Worm (Caenorhabditis elegans) whole organism, mixed stage, embryonic: ENCODE results near the gene F09F9.5.

Experiments
- bed-3 ChIP-seq: fragments of 200-800 bp; sonication (Bioruptor generic); optimal IDR thresholded peaks from 3 replicates; lab custom pipeline; 2018; ENCODE audit warnings: mild to moderate bottlenecking, missing genetic modification characterization, moderate library complexity, missing compliant biosample characterization
- blmp-1 ChIP-seq: fragments of 150-350 bp; optimal IDR thresholded peaks from 2 replicates; lab custom pipeline; 2014; ENCODE audit warnings: missing biosample characterization, missing genetic modification characterization
- ceh-83 ChIP-seq: fragments of 200-800 bp; sonication (Bioruptor generic); optimal IDR thresholded peaks from 2 replicates; lab custom pipeline; 2018; ENCODE audit warnings: mild to moderate bottlenecking, missing genetic modification characterization, missing compliant biosample characterization
- ces-1 ChIP-seq: fragments of 150-350 bp; optimal IDR thresholded peaks from 2 replicates; lab custom pipeline; 2014; ENCODE audit warnings: missing biosample characterization, missing genetic modification reagents, missing genetic modification characterization
- cnd-1 ChIP-seq: fragments of 200-800 bp; sonication (Bioruptor generic); optimal IDR thresholded peaks from 2 replicates; lab custom pipeline; 2018; ENCODE audit warnings: mild to moderate bottlenecking, missing genetic modification characterization, missing compliant biosample characterization
- drap-1 ChIP-seq: fragments of 200-800 bp; sonication (Bioruptor generic); optimal IDR thresholded peaks from 3 replicates; lab custom pipeline; 2018; ENCODE audit warnings: mild to moderate bottlenecking, missing genetic modification characterization, missing compliant biosample characterization
- elt-1 ChIP-seq: sonication (generic microtip); optimal IDR thresholded peaks from 2 replicates; lab custom pipeline; 2017; ENCODE audit warnings: missing genetic modification characterization, mild to moderate bottlenecking, missing compliant biosample characterization, antibody characterized with exemption, moderate library complexity, borderline replicate concordance; ENCODE audit not compliant: insufficient read depth
- flh-1 ChIP-seq: fragments of 200-800 bp; sonication (Bioruptor generic); optimal IDR thresholded peaks from 2 replicates; lab custom pipeline; 2018; ENCODE audit warnings: mild to moderate bottlenecking, missing genetic modification characterization, moderate library complexity, missing compliant biosample characterization
- ham-2 ChIP-seq: fragments of 200-800 bp; sonication (Bioruptor generic); optimal IDR thresholded peaks from 2 replicates; lab custom pipeline; 2018; ENCODE audit warnings: mild to moderate bottlenecking, missing genetic modification characterization, missing compliant biosample characterization
- hlh-1 ChIP-seq: fragments of 150-350 bp; optimal IDR thresholded peaks from 2 replicates; lab custom pipeline; 2014; ENCODE audit warnings: missing biosample characterization, missing genetic modification reagents, missing genetic modification characterization
- lin-13 ChIP-seq: fragments of 150-350 bp; optimal IDR thresholded peaks from 2 replicates; lab custom pipeline; 2014; ENCODE audit warnings: missing biosample characterization, missing genetic modification characterization
- lin-32 ChIP-seq: fragments of 200-800 bp; sonication (Bioruptor generic); optimal IDR thresholded peaks from 2 replicates; lab custom pipeline; 2018; ENCODE audit warnings: mild to moderate bottlenecking, missing genetic modification characterization, missing compliant biosample characterization
- lsy-2 ChIP-seq: fragments of 150-350 bp; optimal IDR thresholded peaks from 2 replicates; lab custom pipeline; 2014; ENCODE audit warnings: missing biosample characterization, missing genetic modification characterization
- mab-5 ChIP-seq: fragments of 150-350 bp; optimal IDR thresholded peaks from 2 replicates; lab custom pipeline; 2014; ENCODE audit warnings: missing biosample characterization, missing genetic modification characterization
- mep-1 ChIP-seq: fragments of 150-350 bp; optimal IDR thresholded peaks from 2 replicates; lab custom pipeline; 2017; ENCODE audit warnings: missing biosample characterization, missing genetic modification reagents, missing genetic modification characterization, inconsistent platforms
- mls-2 ChIP-seq: sonication (generic microtip); optimal IDR thresholded peaks from 2 replicates; lab custom pipeline; 2016; ENCODE audit warnings: mild to moderate bottlenecking, missing genetic modification characterization, moderate library complexity, missing compliant biosample characterization
- nhr-12 ChIP-seq: fragments of 150-350 bp; optimal IDR thresholded peaks from 2 replicates; lab custom pipeline; 2014; ENCODE audit warnings: missing biosample characterization, missing genetic modification characterization
- nhr-2 ChIP-seq: fragments of 150-350 bp; optimal IDR thresholded peaks from 2 replicates; lab custom pipeline; 2014; ENCODE audit warnings: missing biosample characterization, missing genetic modification characterization
- nhr-237 ChIP-seq: fragments of 150-350 bp; optimal IDR thresholded peaks from 2 replicates; lab custom pipeline; 2014; ENCODE audit warnings: missing biosample characterization, missing genetic modification characterization
- nhr-28 ChIP-seq: fragments of 150-350 bp; optimal IDR thresholded peaks from 2 replicates; lab custom pipeline; 2014; ENCODE audit warnings: missing biosample characterization, missing genetic modification characterization
- nhr-76 ChIP-seq: sonication (generic microtip); optimal IDR thresholded peaks from 2 replicates; lab custom pipeline; 2017; ENCODE audit warnings: missing biosample characterization, missing genetic modification characterization
- sem-2 ChIP-seq: fragments of 200-800 bp; sonication (Bioruptor generic); optimal IDR thresholded peaks from 2 replicates; lab custom pipeline; 2018; ENCODE audit warnings: mild to moderate bottlenecking, missing genetic modification characterization, missing compliant biosample characterization
- snpc-4 ChIP-seq: fragments of 150-350 bp; optimal IDR thresholded peaks from 2 replicates; lab custom pipeline; 2014; ENCODE audit warnings: missing biosample characterization, missing genetic modification characterization
- sptf-1 ChIP-seq: sonication (generic microtip); optimal IDR thresholded peaks from 2 replicates; lab custom pipeline; 2017; ENCODE audit warnings: mild to moderate bottlenecking, missing genetic modification characterization, moderate library complexity, missing compliant biosample characterization
- tbx-8 ChIP-seq: fragments of 200-800 bp; sonication (Bioruptor generic); optimal IDR thresholded peaks from 2 replicates; lab custom pipeline; 2018; ENCODE audit warnings: mild to moderate bottlenecking, missing genetic modification characterization, moderate library complexity, missing compliant biosample characterization
- unc-120 ChIP-seq: sonication (generic microtip); optimal IDR thresholded peaks from 2 replicates; lab custom pipeline; 2017; ENCODE audit warnings: missing genetic modification characterization, missing compliant biosample characterization; ENCODE audit not compliant: poor library complexity, severe bottlenecking
- unc-39 ChIP-seq: fragments of 150-350 bp; optimal IDR thresholded peaks from 2 replicates; lab custom pipeline; 2014; ENCODE audit warnings: missing biosample characterization, missing genetic modification characterization
- unc-62 ChIP-seq: fragments of 150-350 bp; optimal IDR thresholded peaks from 2 replicates; lab custom pipeline; 2014; ENCODE audit warnings: missing biosample characterization, missing genetic modification reagents, missing genetic modification characterization
- zip-8 ChIP-seq: fragments of 150-350 bp; optimal IDR thresholded peaks from 2 replicates; lab custom pipeline; 2014; ENCODE audit warnings: missing biosample characterization, missing genetic modification characterization
- ztf-11 ChIP-seq: fragments of 150-350 bp; optimal IDR thresholded peaks from 2 replicates; lab custom pipeline; 2014; ENCODE audit warnings: missing biosample characterization, missing genetic modification characterization

Gene F09F9.5

ce11 chrX:4120935-4121334 lies 3.2 kb downstream of the F09F9.5 start, which contains the start of gene F09F9.3:
F09F9.3 (minus strand) TSS chrX:4121035.
- no peak for TF ChIP-seq sptf-1 (tag; lab: Kevin White, UChicago)
- TF ChIP-seq mls-2 (tag; lab: Kevin White, UChicago), result no peak
- no peak for TF ChIP-seq ham-2 (GFP tag; lab: Kevin White, UChicago)
- no peak for TF ChIP-seq lin-32 (GFP tag; lab: Kevin White, UChicago)
- no peak for TF ChIP-seq flh-1 (GFP tag; lab: Kevin White, UChicago)
- no peak for TF ChIP-seq drap-1 (GFP tag; lab: Kevin White, UChicago)
- no peak for TF ChIP-seq nhr-2 (tag; lab: Kevin White, UChicago)
- TF ChIP-seq nhr-28, result no peak
- no peak for TF ChIP-seq lsy-2 (tag; lab: Kevin White, UChicago)
- TF ChIP-seq ces-1, result no peak
- TF ChIP-seq ceh-83 (GFP tag; lab: Kevin White, UChicago), result no peak
- TF ChIP-seq hlh-1 (tag; lab: Kevin White, UChicago), result no peak

- TF ChIP-seq unc-62, result peak; percentile 26
- peak; percentile 83 for TF ChIP-seq ces-1
- no peak for TF ChIP-seq zip-8
- TF ChIP-seq elt-1 (tag; lab: Kevin White, UChicago), result no peak
- TF ChIP-seq ham-2 (GFP tag; lab: Kevin White, UChicago), result no peak
- TF ChIP-seq ztf-11 (tag; lab: Kevin White, UChicago), result no peak
Measured at ce11 chrX:4123368-4123767, 5.6 kb downstream of the F09F9.5 start.

DNA sequence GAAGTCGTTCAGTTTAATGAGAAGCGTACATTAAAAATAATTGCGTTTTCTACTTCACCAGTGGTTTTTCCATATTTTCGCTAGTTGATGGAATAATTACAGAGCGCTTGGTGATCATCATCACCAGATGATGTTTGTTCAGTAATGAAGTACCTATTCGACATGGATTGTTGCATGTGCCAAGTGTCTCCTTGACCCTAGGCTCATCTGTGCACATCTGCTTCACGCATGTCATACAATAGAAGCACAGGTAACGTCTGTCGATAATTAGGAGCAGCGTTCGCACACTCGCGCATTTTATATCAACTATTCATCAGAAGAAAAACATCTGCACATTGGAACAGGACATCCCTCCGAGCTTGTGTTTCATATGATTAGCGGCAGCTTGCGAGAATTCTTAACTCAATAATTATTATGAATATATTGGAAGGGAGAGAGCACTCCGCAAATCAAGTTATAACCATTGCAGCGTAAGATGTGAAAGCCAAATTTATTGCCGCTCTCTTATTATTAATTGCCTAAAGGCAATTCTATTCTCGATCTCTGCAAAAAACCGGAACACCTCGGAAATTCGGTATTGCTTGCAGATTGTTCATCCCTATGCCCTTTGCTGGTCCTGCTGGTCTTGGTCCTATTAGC lies 7.6 kb downstream of the F09F9.5 start:
- TF ChIP-seq bed-3 (no peak), ceh-83 (GFP tag; lab: Kevin White, UChicago) (no peak), sem-2 (no peak), unc-62 (no peak), nhr-237 (no peak), nhr-76 (tag; lab: Kevin White, UChicago) (no peak), nhr-28 (no peak), blmp-1 (tag; lab: Kevin White, UChicago) (no peak), snpc-4 (tag; lab: Kevin White, UChicago) (no peak), unc-120 (tag; lab: Kevin White, UChicago) (no peak), unc-39 (no peak), ztf-11 (tag; lab: Kevin White, UChicago) (no peak), nhr-12 (tag; lab: Kevin White, UChicago) (no peak), mep-1 (tag; lab: Kevin White, UChicago) (no peak), mab-5 (tag; lab: Kevin White, UChicago) (no peak), lin-32 (GFP tag; lab: Kevin White, UChicago) (peak; percentile 54), ham-2 (GFP tag; lab: Kevin White, UChicago) (no peak), flh-1 (GFP tag; lab: Kevin White, UChicago) (no peak), hlh-1 (tag; lab: Kevin White, UChicago) (no peak), nhr-2 (tag; lab: Kevin White, UChicago) (peak; percentile 61), tbx-8 (no peak), cnd-1 (tag; lab: Kevin White, UChicago) (peak; percentile 60), ces-1 (peak; percentile 99)

DNA sequence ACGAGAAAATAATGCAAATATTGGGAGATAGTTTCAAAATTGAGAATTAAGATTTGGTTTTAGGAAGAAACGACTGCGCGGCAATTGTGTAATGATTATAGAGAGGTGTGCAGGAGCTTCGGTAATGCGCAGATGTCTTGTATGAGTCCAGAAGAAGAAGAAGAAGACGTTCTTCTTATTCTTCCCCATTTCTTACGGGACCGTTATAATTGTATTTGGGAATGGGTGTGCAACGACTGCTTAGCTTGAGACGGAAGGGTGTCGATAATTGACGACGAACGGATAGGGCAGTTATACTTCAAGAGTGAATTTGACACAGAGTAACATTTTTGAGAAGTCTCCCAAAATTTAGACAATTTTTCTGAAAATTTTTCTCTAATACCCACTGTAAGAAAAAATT lies 11.0 kb downstream of the F09F9.5 start:
- TF ChIP-seq ces-1 (peak; percentile 86), bed-3 (no peak), nhr-237 (no peak), unc-120 (tag; lab: Kevin White, UChicago) (no peak), elt-1 (tag; lab: Kevin White, UChicago) (no peak)
- TF ChIP-seq, all 35 proteins: peak for 1

- TF ChIP-seq mab-5 (tag; lab: Kevin White, UChicago), result no peak
- TF ChIP-seq unc-120 (tag; lab: Kevin White, UChicago), result no peak
- TF ChIP-seq blmp-1 (tag; lab: Kevin White, UChicago), result no peak
- no peak for TF ChIP-seq lin-13 (tag; lab: Kevin White, UChicago)
- no peak for TF ChIP-seq lsy-2 (tag; lab: Kevin White, UChicago)
- no peak for TF ChIP-seq ham-2 (GFP tag; lab: Kevin White, UChicago)
Measured at ce11 chrX:4131354-4131753, 13.6 kb downstream of the F09F9.5 start.
